Fruit fly (Drosophila melanogaster) whole organism, prepupa: ENCODE data around the gene CG31251.

Source experiments
- CG11902 ChIP-seq: fragments of 200-800 bp; sonication (Bioruptor generic); optimal IDR thresholded peaks from 3 replicates; lab custom pipeline; 2016; ENCODE audit warnings: missing biosample characterization, missing genetic modification characterization
- CG15336 ChIP-seq: fragments of 200-800 bp; sonication (Bioruptor generic); IDR thresholded peaks from 2 replicates; pipeline ENCODE4 v1.3.6; 2022; ENCODE audit warnings: missing biosample characterization, missing genetic modification characterization
- CG1621 ChIP-seq: fragments of 200-800 bp; sonication (Bioruptor generic); optimal IDR thresholded peaks from 3 replicates; lab custom pipeline; 2018; ENCODE audit warnings: missing biosample characterization, mild to moderate bottlenecking, missing genetic modification characterization
- CG16779 ChIP-seq: fragments of 200-800 bp; sonication (Bioruptor generic); optimal IDR thresholded peaks from 3 replicates; lab custom pipeline; 2017; ENCODE audit warnings: missing biosample characterization, mild to moderate bottlenecking, missing genetic modification characterization
- CG3032 ChIP-seq: fragments of 200-800 bp; optimal IDR thresholded peaks from 2 replicates; lab custom pipeline; 2019; ENCODE audit warnings: missing biosample characterization, mild to moderate bottlenecking, missing genetic modification characterization, moderate library complexity
- CG31627 ChIP-seq: fragments of 200-800 bp; sonication (Bioruptor generic); optimal IDR thresholded peaks from 3 replicates; lab custom pipeline; 2016; ENCODE audit warnings: missing biosample characterization, missing genetic modification characterization
- CG34406 ChIP-seq: fragments of 200-800 bp; sonication (Bioruptor generic); optimal IDR thresholded peaks from 3 replicates; lab custom pipeline; 2016; ENCODE audit warnings: missing biosample characterization, missing genetic modification characterization
- CG4318 ChIP-seq: fragments of 200-800 bp; sonication (Bioruptor generic); optimal IDR thresholded peaks from 3 replicates; lab custom pipeline; 2017; ENCODE audit warnings: missing biosample characterization, mild to moderate bottlenecking, missing genetic modification characterization
- CG6163 ChIP-seq: fragments of 200-800 bp; sonication (Bioruptor generic); IDR thresholded peaks from 3 replicates; pipeline ENCODE4 v1.3.6; 2022; ENCODE audit warnings: missing biosample characterization, missing genetic modification characterization
- CG6276 ChIP-seq: fragments of 200-800 bp; sonication (Bioruptor generic); optimal IDR thresholded peaks from 2 replicates; lab custom pipeline; 2017; ENCODE audit warnings: missing biosample characterization, mild to moderate bottlenecking, missing genetic modification characterization
- CG6792 ChIP-seq: fragments of 200-800 bp; sonication (Bioruptor generic); optimal IDR thresholded peaks from 3 replicates; lab custom pipeline; 2016; ENCODE audit warnings: missing biosample characterization, missing genetic modification characterization
- CG6854 ChIP-seq: fragments of 200-800 bp; sonication (Bioruptor generic); optimal IDR thresholded peaks from 2 replicates; lab custom pipeline; 2017; ENCODE audit warnings: missing biosample characterization, mild to moderate bottlenecking, missing genetic modification characterization
- CG7368 ChIP-seq: fragments of 200-800 bp; sonication (Bioruptor generic); optimal IDR thresholded peaks from 3 replicates; lab custom pipeline; 2016; ENCODE audit warnings: missing biosample characterization, missing genetic modification characterization
- CG8319 ChIP-seq: fragments of 200-800 bp; sonication (Bioruptor generic); optimal IDR thresholded peaks from 3 replicates; lab custom pipeline; 2016; ENCODE audit warnings: missing biosample characterization, missing genetic modification characterization
- Eip75B ChIP-seq: fragments of 200-800 bp; sonication (Bioruptor generic); optimal IDR thresholded peaks from 3 replicates; lab custom pipeline; 2016; ENCODE audit warnings: missing biosample characterization, missing genetic modification characterization
- Eip78C ChIP-seq: fragments of 200-800 bp; sonication (Bioruptor generic); peaks from one replicate; lab custom pipeline; 2016; ENCODE audit warnings: missing biosample characterization, missing genetic modification characterization
- Eip93F ChIP-seq: fragments of 200-800 bp; sonication (Bioruptor generic); optimal IDR thresholded peaks from 2 replicates; lab custom pipeline; 2016; ENCODE audit warnings: missing biosample characterization, mild to moderate bottlenecking, missing genetic modification characterization
- Ets21C ChIP-seq: fragments of 200-800 bp; sonication (Bioruptor generic); optimal IDR thresholded peaks from 3 replicates; lab custom pipeline; 2016; ENCODE audit warnings: missing biosample characterization, missing genetic modification characterization
- Ets96B ChIP-seq: fragments of 200-800 bp; optimal IDR thresholded peaks from 2 replicates; lab custom pipeline; 2019; ENCODE audit warnings: missing biosample characterization, mild to moderate bottlenecking, missing genetic modification characterization, moderate library complexity
- Gug ChIP-seq: fragments of 200-800 bp; sonication (Bioruptor generic); IDR thresholded peaks from 2 replicates; pipeline ENCODE4 v1.3.6; 2022; ENCODE audit warnings: missing biosample characterization, missing genetic modification characterization
- Hr39 ChIP-seq: fragments of 200-800 bp; sonication (Bioruptor generic); optimal IDR thresholded peaks from 2 replicates; lab custom pipeline; 2016; ENCODE audit warnings: missing biosample characterization, missing genetic modification characterization
- Hr4 ChIP-seq: fragments of 200-800 bp; sonication (Bioruptor generic); optimal IDR thresholded peaks from 3 replicates; lab custom pipeline; 2016; ENCODE audit warnings: missing biosample characterization, missing genetic modification characterization
- Lpt ChIP-seq: fragments of 200-800 bp; sonication (Bioruptor generic); optimal IDR thresholded peaks from 3 replicates; lab custom pipeline; 2016; ENCODE audit warnings: missing biosample characterization, missing genetic modification characterization
- Met ChIP-seq: fragments of 200-800 bp; sonication (Bioruptor generic); optimal IDR thresholded peaks from 3 replicates; lab custom pipeline; 2016; ENCODE audit warnings: missing biosample characterization, missing genetic modification characterization
- OdsH ChIP-seq: fragments of 200-800 bp; sonication (Bioruptor generic); optimal IDR thresholded peaks from 3 replicates; lab custom pipeline; 2016; ENCODE audit warnings: missing biosample characterization, missing genetic modification characterization
- Sox102F ChIP-seq: fragments of 200-800 bp; sonication (Bioruptor generic); optimal IDR thresholded peaks from 2 replicates; lab custom pipeline; 2016; ENCODE audit warnings: missing biosample characterization, mild to moderate bottlenecking, missing genetic modification characterization
- Sox14 ChIP-seq: fragments of 200-800 bp; sonication (Bioruptor generic); optimal IDR thresholded peaks from 3 replicates; lab custom pipeline; 2016; ENCODE audit warnings: missing biosample characterization, missing genetic modification characterization
- achi ChIP-seq: fragments of 200-800 bp; sonication (Bioruptor generic); optimal IDR thresholded peaks from 3 replicates; lab custom pipeline; 2016; ENCODE audit warnings: missing biosample characterization, missing genetic modification characterization
- acj6 ChIP-seq: fragments of 200-800 bp; sonication (Bioruptor generic); optimal IDR thresholded peaks from 3 replicates; lab custom pipeline; 2016; ENCODE audit warnings: missing biosample characterization, missing genetic modification characterization
- cyc ChIP-seq: fragments of 200-800 bp; sonication (Bioruptor generic); optimal IDR thresholded peaks from 3 replicates; lab custom pipeline; 2016; ENCODE audit warnings: missing biosample characterization, missing genetic modification characterization
- dsx ChIP-seq: fragments of 200-800 bp; optimal IDR thresholded peaks from 3 replicates; lab custom pipeline; 2019; ENCODE audit warnings: missing biosample characterization, mild to moderate bottlenecking, missing genetic modification characterization, moderate library complexity; ENCODE audit not compliant: poor library complexity, severe bottlenecking
- esn ChIP-seq: fragments of 200-800 bp; sonication (Bioruptor generic); optimal IDR thresholded peaks from 2 replicates; lab custom pipeline; 2016; ENCODE audit warnings: missing biosample characterization, mild to moderate bottlenecking, missing genetic modification characterization, moderate library complexity
- fkh ChIP-seq: fragments of 200-800 bp; sonication (Bioruptor generic); optimal IDR thresholded peaks from 3 replicates; lab custom pipeline; 2017; ENCODE audit warnings: missing biosample characterization, mild to moderate bottlenecking, missing genetic modification characterization, moderate library complexity
- lz ChIP-seq: fragments of 200-800 bp; sonication (Bioruptor generic); optimal IDR thresholded peaks from 3 replicates; lab custom pipeline; 2016; ENCODE audit warnings: missing biosample characterization, missing genetic modification characterization
- net ChIP-seq: fragments of 200-800 bp; sonication (Bioruptor generic); optimal IDR thresholded peaks from 3 replicates; lab custom pipeline; 2016; ENCODE audit warnings: missing biosample characterization, missing genetic modification characterization
- pdm3 ChIP-seq: fragments of 200-800 bp; sonication (Bioruptor generic); optimal IDR thresholded peaks from 3 replicates; lab custom pipeline; 2016; ENCODE audit warnings: missing biosample characterization, missing genetic modification characterization
- spab ChIP-seq: fragments of 200-800 bp; sonication (Bioruptor generic); optimal IDR thresholded peaks from 2 replicates; lab custom pipeline; 2017; ENCODE audit warnings: missing biosample characterization, mild to moderate bottlenecking, missing genetic modification characterization, missing genetic modification reagents
- topi ChIP-seq: fragments of 200-800 bp; sonication (Bioruptor generic); optimal IDR thresholded peaks from 3 replicates; lab custom pipeline; 2016; ENCODE audit warnings: missing biosample characterization, missing genetic modification characterization

CG31251 gene

DNA sequence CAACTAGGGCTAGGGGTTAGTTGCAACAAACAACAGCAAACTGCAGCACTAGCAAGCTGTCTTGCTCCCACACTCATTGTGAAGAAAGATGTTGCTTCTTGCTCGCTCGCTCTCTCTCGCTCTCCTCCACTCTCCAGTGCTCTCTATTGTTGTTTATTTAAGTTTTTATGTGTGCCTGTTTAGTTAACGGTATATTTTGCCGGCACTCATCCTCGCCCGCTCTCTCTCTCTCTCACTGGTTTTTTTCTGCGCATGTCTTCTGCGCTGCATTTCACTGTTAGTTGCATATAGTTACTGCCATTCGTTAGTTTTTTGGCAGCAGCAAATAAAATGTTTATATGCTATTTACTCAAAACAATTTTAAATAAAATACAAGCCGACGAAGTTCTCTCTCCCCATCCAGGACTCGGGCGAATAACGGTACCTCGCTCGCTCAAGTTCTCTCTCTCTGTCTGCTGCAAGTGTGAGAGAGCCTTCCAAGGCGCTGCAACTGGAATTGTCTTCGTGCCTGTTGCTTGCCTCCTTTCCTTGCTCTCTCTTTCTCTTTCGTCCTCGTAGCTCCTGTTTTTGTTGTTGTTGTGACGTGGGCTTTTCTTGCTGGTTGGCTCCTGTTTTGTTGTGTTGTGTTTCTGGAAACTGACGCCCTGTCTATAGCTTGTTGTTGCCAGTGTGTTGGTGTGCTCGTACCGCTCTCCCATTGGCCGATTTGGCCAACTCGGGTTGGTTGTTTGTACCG lies 18.5 kb downstream of the CG31251 start:
- TF ChIP-seq Hr4 (GFP tag; lab: Kevin White, UChicago) (no peak), Lpt (GFP tag; lab: Kevin White, UChicago) (no peak), cyc (GFP tag; lab: Kevin White, UChicago) (no peak), Hr39 (GFP tag; lab: Kevin White, UChicago) (no peak), Eip93F (no peak), spab (no peak)

DNA sequence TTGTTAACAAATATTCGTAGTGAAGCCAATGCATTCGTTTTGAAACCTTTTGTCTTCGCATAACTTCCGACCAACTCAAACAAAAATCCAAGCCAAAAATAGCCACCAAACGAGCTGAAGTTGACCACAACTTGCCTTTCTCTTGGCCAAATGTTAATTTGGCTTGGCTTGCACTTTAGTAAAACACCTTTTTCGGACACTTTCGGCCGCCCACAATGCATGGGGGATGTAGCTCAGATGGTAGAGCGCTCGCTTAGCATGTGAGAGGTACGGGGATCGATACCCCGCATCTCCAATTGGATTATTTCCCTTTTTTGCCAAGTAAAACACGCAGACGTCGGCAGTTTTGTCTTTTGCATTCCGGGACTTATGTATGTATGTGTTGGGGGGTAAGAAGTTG lies 27.8 kb downstream of the CG31251 start:
- TF ChIP-seq Met (GFP tag; lab: Kevin White, UChicago) (no peak), CG6163 (GFP tag; lab: Robert Waterston, UW) (no peak), dsx (GFP tag; lab: Kevin White, UChicago) (no peak), Eip75B (GFP tag; lab: Kevin White, UChicago) (no peak), cyc (GFP tag; lab: Kevin White, UChicago) (no peak), CG6276 (no peak), topi (GFP tag; lab: Kevin White, UChicago) (no peak), esn (GFP tag; lab: Kevin White, UChicago) (no peak), Ets96B (no peak), Gug (GFP tag; lab: Robert Waterston, UW) (no peak), CG6792 (no peak), CG15336 (GFP tag; lab: Robert Waterston, UW) (no peak), lz (GFP tag; lab: Kevin White, UChicago) (no peak), Hr39 (GFP tag; lab: Kevin White, UChicago) (no peak), Sox14 (GFP tag; lab: Kevin White, UChicago) (no peak), CG31627 (GFP tag; lab: Kevin White, UChicago) (no peak)

- TF ChIP-seq achi (peak; percentile 10), CG34406 (GFP tag; lab: Kevin White, UChicago) (peak; percentile 10), CG15336 (GFP tag; lab: Robert Waterston, UW) (no peak)
These were observed 29.7 kb downstream of the CG31251 start for dm6 chr3R:17655040-17655439.

- no peak for TF ChIP-seq CG16779 (tag; lab: Kevin White, UChicago)
- no peak for TF ChIP-seq Ets21C (GFP tag; lab: Kevin White, UChicago)
- no peak for TF ChIP-seq Eip93F
- TF ChIP-seq topi (GFP tag; lab: Kevin White, UChicago): no peak
- TF ChIP-seq Lpt (GFP tag; lab: Kevin White, UChicago): no peak
- TF ChIP-seq acj6: no peak
These were observed 30.8 kb downstream of the CG31251 start for dm6 chr3R:17653879-17654278.

DNA sequence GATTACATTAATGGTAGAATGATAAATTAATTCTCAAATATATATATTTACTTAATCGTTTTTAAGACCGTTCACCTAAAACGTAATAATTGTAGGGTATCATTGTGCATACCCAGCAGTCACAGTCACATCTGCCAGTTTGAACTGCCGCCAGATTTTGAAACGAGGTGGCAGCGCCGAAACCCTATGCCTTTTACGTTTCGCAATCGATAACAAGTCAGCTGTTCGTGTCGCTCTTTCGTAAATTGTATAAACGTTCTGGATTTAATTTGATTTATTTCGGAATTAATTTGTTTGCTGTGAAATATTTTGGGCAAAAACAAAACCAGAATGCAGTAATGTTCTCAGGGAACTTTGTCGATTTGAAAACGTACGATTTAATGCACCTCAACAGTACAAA lies 37.3 kb downstream of the CG31251 start, which contains the start of gene CG14322:
Gene CG14322 (plus strand): TSS at position 236 of the 400 bp plus-strand sequence.
- TF ChIP-seq Eip78C (GFP tag; lab: Kevin White, UChicago): no peak
- TF ChIP-seq CG7368 (GFP tag; lab: Kevin White, UChicago): no peak
- TF ChIP-seq CG3032 (tag; lab: Kevin White, UChicago): peak; percentile 1

DNA sequence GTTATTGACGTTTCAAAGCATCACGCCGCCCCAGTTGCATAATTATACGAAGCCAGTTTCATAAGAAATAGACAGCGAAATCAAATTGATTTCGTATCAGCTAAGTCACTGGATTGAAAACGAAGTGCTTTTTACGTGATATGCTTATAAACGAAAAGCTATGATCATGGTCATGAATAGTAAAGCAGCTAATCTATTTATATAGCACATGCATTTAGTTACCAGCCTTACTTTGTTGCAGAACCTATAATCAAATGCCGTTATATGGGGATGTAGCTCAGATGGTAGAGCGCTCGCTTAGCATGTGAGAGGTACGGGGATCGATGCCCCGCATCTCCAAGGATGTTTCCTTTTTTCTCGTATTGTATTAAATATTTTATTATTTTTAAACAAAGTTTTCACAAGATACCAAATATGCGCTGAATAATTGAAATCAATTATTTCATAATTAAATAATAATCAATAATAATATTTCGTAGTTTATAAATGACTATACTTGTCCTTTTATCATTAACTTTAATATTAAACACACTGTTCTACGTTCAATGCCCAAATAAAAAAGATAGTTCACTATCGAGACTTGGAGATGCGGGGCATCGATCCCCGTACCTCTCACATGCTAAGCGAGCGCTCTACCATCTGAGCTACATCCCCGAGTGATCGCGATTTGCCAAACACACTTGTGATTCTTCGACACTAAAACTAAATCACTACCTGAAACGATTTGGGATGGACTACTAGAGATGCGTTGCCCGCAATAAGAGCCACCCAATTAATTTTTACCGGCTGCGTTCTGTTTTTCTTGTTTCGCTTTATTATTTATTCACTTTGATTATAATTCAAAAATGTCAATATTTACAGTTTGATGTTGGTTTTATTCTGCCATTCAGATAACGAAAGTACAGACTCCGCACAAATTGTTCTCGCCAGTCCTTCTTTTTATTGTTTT lies 38.3 kb downstream of the CG31251 start:
- TF ChIP-seq OdsH (no peak), spab (no peak), CG11902 (GFP tag; lab: Kevin White, UChicago) (no peak), CG1621 (tag; lab: Kevin White, UChicago) (no peak), CG4318 (GFP tag; lab: Kevin White, UChicago) (no peak), pdm3 (GFP tag; lab: Kevin White, UChicago) (no peak), net (no peak), CG8319 (GFP tag; lab: Kevin White, UChicago) (no peak), Met (GFP tag; lab: Kevin White, UChicago) (peak; percentile 14), Hr4 (GFP tag; lab: Kevin White, UChicago) (no peak), Sox102F (peak; percentile 34), CG31627 (GFP tag; lab: Kevin White, UChicago) (no peak), fkh (GFP tag; lab: Kevin White, UChicago) (peak; percentile 33), dsx (GFP tag; lab: Kevin White, UChicago) (peak; percentile 84), Sox14 (GFP tag; lab: Kevin White, UChicago) (no peak), Eip78C (GFP tag; lab: Kevin White, UChicago) (peak; percentile 67), CG3032 (tag; lab: Kevin White, UChicago) (no peak), CG6854 (GFP tag; lab: Kevin White, UChicago) (no peak), CG6792 (peak; percentile 2)
